Worm (Caenorhabditis elegans) whole organism, L4/young adult: ENCODE data around the gene vglu-2.

Experiments used
- W03F9.2 ChIP-seq: fragments of 150-350 bp; optimal IDR thresholded peaks from 2 replicates; lab custom pipeline; 2014; ENCODE audit warnings: missing biosample characterization, missing genetic modification characterization
- him-1 ChIP-seq: sonication (generic microtip); optimal IDR thresholded peaks from 2 replicates; lab custom pipeline; 2016; ENCODE audit warnings: missing genotype, missing genetic modification reagents, missing genetic modification characterization, missing compliant biosample characterization

ce11 chrIII:10261256-10261655, 33.7 kb upstream of the vglu-2 start:
- TF ChIP-seq him-1 (no peak), W03F9.2 (tag; lab: Kevin White, UChicago) (no peak)
